Fruit fly (Drosophila melanogaster): Measurements from ENCODE around the gene CG34041.

- TF ChIP-seq lola (GFP tag; optimal IDR thresholded peaks at IDR 0.05), result no peak
- TF ChIP-seq Dfd (GFP tag; optimal IDR thresholded peaks at IDR 0.05), result no peak
- TF ChIP-seq Abd-B (GFP tag; optimal IDR thresholded peaks at IDR 0.05), result no peak
- no peak for TF ChIP-seq Dif (GFP tag; optimal IDR thresholded peaks at IDR 0.05; ENCODE audit: partially characterized antibody)
- no peak for TF ChIP-seq CG9705 (GFP tag; optimal IDR thresholded peaks at IDR 0.05)
- TF ChIP-seq usp (GFP tag; optimal IDR thresholded peaks at IDR 0.05), result no peak
- TF ChIP-seq Hr78 (GFP tag; optimal IDR thresholded peaks at IDR 0.05), result no peak
- no peak for TF ChIP-seq psq (GFP tag; optimal IDR thresholded peaks at IDR 0.05)
- no peak for TF ChIP-seq OdsH (GFP tag; optimal IDR thresholded peaks at IDR 0.05)
- TF ChIP-seq Myc (optimal IDR thresholded peaks at IDR 0.05), result no peak
These were observed 31.5 kb upstream of the CG34041 start, which contains the start of gene spdo for dm6 chr3R:30476367-30476766.
